Worm (Caenorhabditis elegans) whole organism, young adult: Measurements from ENCODE around the gene fbxa-64.
A peak's percentile ranks its signal among the peaks of the same experiment; 100 is the strongest.

ENCODE experiments used
- F10E7.11 ChIP-seq: sonication (generic microtip); optimal IDR thresholded peaks from 2 replicates; lab custom pipeline; 2017; ENCODE audit warnings: mild to moderate bottlenecking, missing genetic modification characterization, moderate library complexity, missing compliant biosample characterization
- F23B12.7 ChIP-seq: sonication (generic microtip); optimal IDR thresholded peaks from 2 replicates; lab custom pipeline; 2017; ENCODE audit warnings: missing genetic modification characterization, mild to moderate bottlenecking, missing compliant biosample characterization, antibody characterized with exemption, moderate library complexity; ENCODE audit not compliant: insufficient read depth
- F39B2.1 ChIP-seq: fragments of 200-800 bp; sonication (Bioruptor generic); IDR thresholded peaks from 2 replicates; pipeline ENCODE4 v1.3.6; 2022; ENCODE audit warnings: missing genetic modification reagents, missing genetic modification characterization, missing compliant biosample characterization
- F49E8.2 ChIP-seq: sonication (generic microtip); optimal IDR thresholded peaks from 3 replicates; lab custom pipeline; 2017; ENCODE audit warnings: missing genetic modification characterization, mild to moderate bottlenecking, missing compliant biosample characterization, antibody characterized with exemption, moderate library complexity; ENCODE audit not compliant: insufficient read depth
- F55B11.4 ChIP-seq: sonication (generic microtip); optimal IDR thresholded peaks from 2 replicates; lab custom pipeline; 2016; ENCODE audit warnings: missing compliant biosample characterization, missing genetic modification characterization, borderline replicate concordance; ENCODE audit not compliant: insufficient read depth
- F57C9.4 ChIP-seq: sonication (generic microtip); optimal IDR thresholded peaks from 2 replicates; lab custom pipeline; 2017; ENCODE audit warnings: mild to moderate bottlenecking, missing genetic modification characterization, missing compliant biosample characterization
- Y53G8AR.9 ChIP-seq: fragments of 200-800 bp; sonication (Bioruptor generic); conservative IDR thresholded peaks from 2 replicates; pipeline ENCODE4 v1.3.6; 2022; ENCODE audit warnings: missing genetic modification reagents, missing genetic modification characterization, missing compliant biosample characterization
- Y67H2A.10 ChIP-seq: fragments of 200-800 bp; sonication (Bioruptor generic); conservative IDR thresholded peaks from 2 replicates; pipeline ENCODE4 v1.3.6; 2022; ENCODE audit warnings: missing genetic modification reagents, missing genetic modification characterization, missing compliant biosample characterization
- atf-7 ChIP-seq: sonication (generic microtip); optimal IDR thresholded peaks from 2 replicates; lab custom pipeline; 2017; ENCODE audit warnings: mild to moderate bottlenecking, missing genetic modification characterization, missing compliant biosample characterization
- athp-1 ChIP-seq: sonication (generic microtip); optimal IDR thresholded peaks from 2 replicates; lab custom pipeline; 2017; ENCODE audit warnings: mild to moderate bottlenecking, missing genetic modification characterization, missing compliant biosample characterization
- attf-3 ChIP-seq: fragments of 200-800 bp; sonication (Bioruptor generic); conservative IDR thresholded peaks from 2 replicates; pipeline ENCODE4 v1.3.6; 2022; ENCODE audit warnings: missing genetic modification reagents, missing genetic modification characterization, missing compliant biosample characterization
- attf-6 ChIP-seq: fragments of 200-800 bp; sonication (Bioruptor generic); IDR thresholded peaks from 2 replicates; pipeline ENCODE4 v1.3.6; 2022; ENCODE audit warnings: missing genetic modification reagents, missing genetic modification characterization, missing compliant biosample characterization
- cebp-1 ChIP-seq, 2 experiments: fragments of 200-800 bp in 1 of 2; sonication (Bioruptor generic) in 1 of 2; sonication (generic microtip) in 1 of 2; IDR thresholded peaks in 1 of 2; optimal IDR thresholded peaks in 1 of 2; 2 replicates each; pipeline versions ENCODE4 v1.3.6 to Lab custom; 2017 to 2022; ENCODE audit warnings: missing compliant biosample characterization in 2 of 2, missing genetic modification characterization in 2 of 2, mild to moderate bottlenecking in 1 of 2, missing genetic modification reagents in 1 of 2, moderate library complexity in 1 of 2
- ceh-79 ChIP-seq: sonication (generic microtip); optimal IDR thresholded peaks from 2 replicates; lab custom pipeline; 2017; ENCODE audit warnings: mild to moderate bottlenecking, missing genetic modification characterization, missing compliant biosample characterization
- die-1 ChIP-seq: sonication (generic microtip); optimal IDR thresholded peaks from 2 replicates; lab custom pipeline; 2016; ENCODE audit warnings: missing genotype, mild to moderate bottlenecking, missing genetic modification characterization, missing compliant biosample characterization
- ets-4 ChIP-seq: fragments of 200-800 bp; sonication (Bioruptor generic); optimal IDR thresholded peaks from 2 replicates; lab custom pipeline; 2018; ENCODE audit warnings: mild to moderate bottlenecking, missing genetic modification characterization, missing compliant biosample characterization
- fkh-3 ChIP-seq: sonication (generic microtip); optimal IDR thresholded peaks from 2 replicates; lab custom pipeline; 2016; ENCODE audit warnings: mild to moderate bottlenecking, missing genetic modification characterization, missing compliant biosample characterization
- hlh-26 ChIP-seq: fragments of 200-800 bp; sonication (Bioruptor generic); conservative IDR thresholded peaks from 2 replicates; pipeline ENCODE4 v1.3.6; 2022; ENCODE audit warnings: missing genetic modification reagents, missing genetic modification characterization, missing compliant biosample characterization
- hmg-1.2 ChIP-seq: fragments of 200-800 bp; sonication (Bioruptor generic); IDR thresholded peaks from 2 replicates; pipeline ENCODE4 v1.3.6; 2022; ENCODE audit warnings: missing genetic modification reagents, missing genetic modification characterization, missing compliant biosample characterization
- hrde-1 ChIP-seq: sonication (generic microtip); optimal IDR thresholded peaks from 2 replicates; lab custom pipeline; 2016; ENCODE audit warnings: missing genetic modification characterization, mild to moderate bottlenecking, missing compliant biosample characterization, moderate library complexity, missing genotype, missing genetic modification reagents, borderline replicate concordance
- lin-26 ChIP-seq: fragments of 200-800 bp; sonication (Bioruptor generic); IDR thresholded peaks from 2 replicates; pipeline ENCODE4 v1.3.6; 2022; ENCODE audit warnings: missing genetic modification reagents, missing genetic modification characterization, missing compliant biosample characterization
- lin-35 ChIP-seq, 3 experiments: fragments of 150-350 bp in 2 of 3; sonication (generic microtip) in 1 of 3; optimal IDR thresholded peaks; 2 replicates each; lab custom pipeline; 2014 to 2018; ENCODE audit warnings: missing biosample characterization in 3 of 3, missing genetic modification characterization in 3 of 3, missing genetic modification reagents in 3 of 3
- mxl-1 ChIP-seq: sonication (generic microtip); optimal IDR thresholded peaks from 2 replicates; lab custom pipeline; 2016; ENCODE audit warnings: missing genetic modification characterization, missing compliant biosample characterization
- nhr-27 ChIP-seq: fragments of 200-800 bp; sonication (Bioruptor generic); optimal IDR thresholded peaks from 2 replicates; lab custom pipeline; 2018; ENCODE audit warnings: mild to moderate bottlenecking, missing genetic modification characterization, moderate library complexity, missing compliant biosample characterization
- nhr-80 ChIP-seq: sonication (generic microtip); optimal IDR thresholded peaks from 2 replicates; lab custom pipeline; 2016; ENCODE audit warnings: missing genetic modification characterization, missing compliant biosample characterization
- pbrm-1 ChIP-seq: fragments of 200-800 bp; sonication (Bioruptor generic); IDR thresholded peaks from 2 replicates; pipeline ENCODE4 v1.3.6; 2022; ENCODE audit warnings: missing genetic modification reagents, missing genetic modification characterization, missing compliant biosample characterization
- sdz-38 ChIP-seq: sonication (generic microtip); optimal IDR thresholded peaks from 2 replicates; lab custom pipeline; 2016; ENCODE audit warnings: missing genotype, missing genetic modification characterization, missing compliant biosample characterization
- snpc-1.1 ChIP-seq: sonication (generic microtip); optimal IDR thresholded peaks from 2 replicates; lab custom pipeline; 2017; ENCODE audit warnings: missing genetic modification characterization, mild to moderate bottlenecking, missing compliant biosample characterization, antibody characterized with exemption, moderate library complexity, missing genotype, missing genetic modification reagents; ENCODE audit not compliant: insufficient read depth
- zim-3 ChIP-seq: sonication (generic microtip); optimal IDR thresholded peaks from 2 replicates; lab custom pipeline; 2017; ENCODE audit warnings: mild to moderate bottlenecking, missing genetic modification characterization, moderate library complexity, missing compliant biosample characterization
- ztf-22 ChIP-seq: fragments of 200-800 bp; sonication (Bioruptor generic); optimal IDR thresholded peaks from 2 replicates; lab custom pipeline; 2018; ENCODE audit warnings: mild to moderate bottlenecking, missing genetic modification characterization, moderate library complexity, missing compliant biosample characterization

Gene fbxa-64

DNA sequence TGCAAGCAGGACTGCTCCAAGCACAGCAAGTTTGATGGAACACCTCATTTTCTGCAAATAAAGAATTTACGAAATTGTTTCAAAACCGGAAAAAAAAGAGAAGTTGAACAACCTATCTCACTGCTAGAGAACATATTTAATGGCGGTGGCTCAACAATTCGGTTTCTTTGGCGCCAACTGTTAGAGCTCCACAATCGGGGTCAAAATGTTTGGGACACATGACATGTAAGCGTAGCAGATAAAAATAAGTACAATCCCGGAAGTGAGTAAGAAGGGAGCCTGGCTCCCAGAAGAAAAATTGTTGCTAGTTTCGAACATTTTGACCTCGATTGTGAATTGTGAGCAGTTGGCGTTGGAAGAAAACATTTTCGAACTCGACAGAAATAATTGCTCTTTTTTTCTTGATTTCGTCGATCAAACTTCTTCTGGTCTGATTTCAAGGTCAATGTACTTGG lies 18.8 kb downstream of the fbxa-64 start, which contains the start of gene T28A11.16:
Gene T28A11.16 (minus strand): TSS at position 51 of the 455 bp plus-strand sequence.
- no peak for TF ChIP-seq snpc-1.1
- TF ChIP-seq F39B2.1 = no peak
- no peak for TF ChIP-seq die-1 (tag; lab: Kevin White, UChicago)
- TF ChIP-seq ceh-79 (tag; lab: Kevin White, UChicago) = no peak
- TF ChIP-seq atf-7 (tag; lab: Kevin White, UChicago) = no peak
- no peak for TF ChIP-seq cebp-1 (GFP tag; IDR thresholded peaks at IDR 0.05; lab: Robert Waterston, UW)
- TF ChIP-seq cebp-1 (tag; optimal IDR thresholded peaks at IDR 0.05; lab: Kevin White, UChicago) = no peak
- no peak for TF ChIP-seq attf-3 (GFP tag; lab: Robert Waterston, UW)

DNA sequence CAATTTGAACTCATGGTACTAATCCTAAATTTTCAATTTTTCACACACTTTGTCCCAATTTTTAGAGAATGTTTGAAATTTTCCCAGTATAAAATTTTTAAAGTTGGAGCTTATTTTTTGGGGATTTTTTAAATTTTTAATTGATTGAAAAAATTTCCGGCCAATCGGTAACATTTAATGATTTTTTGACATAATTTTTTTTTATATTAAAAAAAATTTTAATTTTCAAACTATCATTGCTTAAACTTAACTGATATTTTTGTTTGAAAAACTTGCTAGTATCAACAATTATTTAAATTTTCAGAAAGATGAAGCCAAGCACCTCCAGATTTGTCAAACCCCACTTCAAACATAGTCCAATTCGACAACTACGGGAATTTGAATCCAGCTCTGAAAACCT lies 20.7 kb downstream of the fbxa-64 start, which contains the start of gene T28A11.22:
Gene T28A11.22 (plus strand): TSS at position 301 of the 400 bp plus-strand sequence.
- TF ChIP-seq fkh-3 (tag; lab: Kevin White, UChicago) = no peak
- TF ChIP-seq sdz-38 (tag; lab: Kevin White, UChicago) = no peak
- no peak for TF ChIP-seq nhr-27 (tag; lab: Kevin White, UChicago)
- no peak for TF ChIP-seq ztf-22 (GFP tag; lab: Kevin White, UChicago)
- TF ChIP-seq Y67H2A.10 = no peak
- no peak for TF ChIP-seq Y53G8AR.9
- TF ChIP-seq attf-6 (GFP tag; lab: Robert Waterston, UW) = no peak
- TF ChIP-seq nhr-80 (tag; lab: Kevin White, UChicago) = no peak
- no peak for TF ChIP-seq lin-35 (GFP tag; optimal IDR thresholded peaks at IDR 0.05; lab: Kevin White, UChicago)
- TF ChIP-seq F55B11.4 (tag; lab: Kevin White, UChicago) = no peak
- no peak for TF ChIP-seq mxl-1 (tag; lab: Kevin White, UChicago)
- no peak for TF ChIP-seq ets-4 (GFP tag; lab: Kevin White, UChicago)
- TF ChIP-seq lin-26 = no peak

DNA sequence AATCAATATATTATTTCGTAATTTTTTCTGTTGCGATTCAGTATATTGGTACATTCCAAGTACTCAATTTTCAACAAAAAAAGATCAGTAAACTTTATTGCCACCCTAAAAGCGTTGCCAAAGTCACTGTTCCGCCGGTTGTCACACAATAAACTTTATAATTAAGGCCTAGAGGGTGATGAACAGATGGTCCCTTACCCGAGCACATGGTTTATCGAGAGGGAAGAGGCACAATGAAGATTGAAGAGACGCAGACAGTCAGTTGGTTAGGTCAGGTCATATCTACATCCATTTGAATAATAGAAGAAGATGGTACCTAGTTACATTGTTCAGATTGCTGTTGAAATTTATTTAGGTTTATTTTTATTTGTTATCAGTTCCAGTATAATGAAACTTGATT lies 21.1 kb downstream of the fbxa-64 start:
- TF ChIP-seq F10E7.11 (tag; lab: Kevin White, UChicago) (no peak), hmg-1.2 (GFP tag; lab: Robert Waterston, UW) (peak; percentile 50; the same call in 1 of the 2 replicates), F49E8.2 (tag; lab: Kevin White, UChicago) (no peak)

DNA sequence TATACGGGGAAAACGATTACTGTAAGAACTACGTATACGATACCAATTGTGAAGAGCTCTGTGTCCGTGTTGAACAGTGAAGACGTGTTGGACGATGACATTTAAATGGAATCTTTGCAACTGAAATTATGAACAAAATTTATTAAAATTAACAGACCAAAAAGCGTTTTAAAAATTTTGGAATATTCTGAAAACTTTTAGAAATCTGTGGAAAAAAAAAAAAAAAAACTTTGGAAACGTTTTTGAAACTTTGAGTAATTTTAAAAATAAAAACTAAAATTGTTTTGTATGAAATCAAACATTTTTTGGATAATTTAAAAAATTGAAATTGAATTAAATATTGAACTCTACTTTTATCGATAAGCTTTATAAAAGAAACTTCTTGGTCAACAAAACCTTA lies 21.9 kb downstream of the fbxa-64 start, which contains the start of gene srt-63:
Gene srt-63 (minus strand): TSS at position 101 of the 400 bp plus-strand sequence.
- TF ChIP-seq F23B12.7 (tag; lab: Kevin White, UChicago) (no peak), athp-1 (no peak), zim-3 (tag; lab: Kevin White, UChicago) (no peak), hlh-26 (GFP tag; lab: Robert Waterston, UW) (no peak), F57C9.4 (tag; lab: Kevin White, UChicago) (no peak), snpc-1.1 (no peak)

DNA sequence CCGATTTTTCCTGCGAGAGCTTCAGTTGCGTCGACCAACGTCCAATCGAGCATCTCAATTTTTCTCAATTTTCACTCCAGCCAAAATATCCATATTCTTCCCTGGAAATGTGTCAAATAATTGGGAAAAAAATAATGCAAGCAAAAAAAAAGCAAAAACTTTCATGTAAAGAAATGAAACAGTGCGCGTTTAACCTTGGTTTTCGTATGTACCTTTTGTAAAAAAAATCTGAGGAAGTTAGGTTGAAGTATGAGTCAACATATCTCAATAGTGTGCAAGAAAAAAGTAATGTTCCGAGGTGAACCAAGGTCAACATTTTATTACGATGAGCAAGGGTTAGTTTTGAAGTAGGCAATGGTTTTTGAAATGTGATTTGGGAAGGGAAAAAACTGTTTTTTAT lies 27.8 kb downstream of the fbxa-64 start, which contains the start of gene T28A11.13:
Gene T28A11.13 (minus strand): TSS at position 101 of the 400 bp plus-strand sequence.
- TF ChIP-seq F55B11.4 (tag; lab: Kevin White, UChicago) (no peak), attf-6 (GFP tag; lab: Robert Waterston, UW) (no peak), hrde-1 (tag; lab: Kevin White, UChicago) (no peak), ets-4 (GFP tag; lab: Kevin White, UChicago) (no peak), pbrm-1 (GFP tag; lab: Robert Waterston, UW) (no peak)
